Worm (Caenorhabditis elegans) whole organism, L1 larva: Measurements from ENCODE around the gene Y39A3B.7.

Experiments used
- elt-3 ChIP-seq, 6 experiments: fragments of 150-350 bp in 1 of 6; sonication (generic microtip); optimal IDR thresholded peaks; 2 replicates each; lab custom pipeline; 2017 to 2018; ENCODE audit warnings: missing biosample characterization in 6 of 6, missing genetic modification characterization in 6 of 6, inconsistent platforms in 1 of 6
- fos-1 ChIP-seq: fragments of 150-350 bp; optimal IDR thresholded peaks from 2 replicates; lab custom pipeline; 2014; ENCODE audit warnings: missing biosample characterization, missing genetic modification characterization
- isw-1 ChIP-seq: fragments of 200-800 bp; sonication (Bioruptor generic); IDR thresholded peaks from 2 replicates; pipeline ENCODE4 v1.3.6; 2022; ENCODE audit warnings: missing genetic modification characterization, missing compliant biosample characterization
- lin-15B ChIP-seq: fragments of 150-350 bp; sonication (generic microtip); optimal IDR thresholded peaks from 3 replicates; lab custom pipeline; 2014; ENCODE audit warnings: missing biosample characterization, missing genetic modification characterization
- nhr-12 ChIP-seq: sonication (generic microtip); optimal IDR thresholded peaks from 2 replicates; lab custom pipeline; 2017; ENCODE audit warnings: missing biosample characterization, missing genetic modification characterization
- rnt-1 ChIP-seq: sonication (generic microtip); optimal IDR thresholded peaks from 2 replicates; lab custom pipeline; 2016; ENCODE audit warnings: mild to moderate bottlenecking, missing genetic modification characterization, moderate library complexity, missing compliant biosample characterization
- unc-130 ChIP-seq: fragments of 150-350 bp; optimal IDR thresholded peaks from 2 replicates; lab custom pipeline; 2017; ENCODE audit warnings: missing biosample characterization, missing genetic modification characterization, inconsistent platforms
- unc-86 ChIP-seq: sonication (generic microtip); optimal IDR thresholded peaks from 2 replicates; lab custom pipeline; 2016; ENCODE audit warnings: missing genetic modification characterization, missing compliant biosample characterization

DNA sequence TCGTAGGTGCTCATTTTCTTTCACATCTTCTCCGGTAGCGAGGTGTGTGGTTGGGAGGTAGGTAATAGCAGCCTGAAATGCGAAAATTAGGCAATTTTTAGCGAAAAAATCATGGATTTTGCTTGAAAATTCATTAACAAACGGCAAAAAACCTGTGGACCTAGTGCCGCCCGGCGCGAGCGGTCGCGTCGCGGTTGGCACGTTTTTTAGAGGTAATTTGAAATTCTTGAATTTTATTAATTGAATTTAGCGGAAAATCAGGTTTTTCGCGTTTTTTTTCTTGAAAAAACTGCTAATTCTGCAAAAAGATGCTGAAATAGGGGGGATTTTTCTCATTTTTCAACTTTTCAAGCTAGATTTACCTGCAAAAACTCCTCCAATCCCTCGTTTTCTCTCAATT is 35.4 kb downstream of the Y39A3B.7 start:
- TF ChIP-seq elt-3 (tag; optimal IDR thresholded peaks at IDR 0.05; lab: Kevin White, UChicago) (no peak), fos-1 (tag; lab: Kevin White, UChicago) (no peak), isw-1 (GFP tag; lab: Robert Waterston, UW) (no peak), rnt-1 (tag; lab: Kevin White, UChicago) (no peak), unc-130 (tag; lab: Kevin White, UChicago) (no peak), unc-86 (no peak), nhr-12 (tag; lab: Kevin White, UChicago) (no peak), lin-15B (tag; lab: Kevin White, UChicago) (no peak)
